Fruit fly (Drosophila melanogaster): ENCODE results near the gene CG32572.

CG32572 gene

dm6 chrX:16690499-16690898, 30.5 kb upstream of the CG32572 start (continued):
- TF ChIP-seq prd (optimal IDR thresholded peaks at IDR 0.05) (no peak), prd (GFP tag; IDR thresholded peaks at IDR 0.05) (peak; percentile 33; the same call in 1 of the 3 replicates), fd64A (GFP tag; optimal IDR thresholded peaks at IDR 0.05) (no peak), CG6791 (GFP tag; IDR thresholded peaks at IDR 0.05; ENCODE audit: partially characterized antibody) (no peak), Chrac-16 (GFP tag; optimal IDR thresholded peaks at IDR 0.05) (no peak), HmgD (GFP tag; optimal IDR thresholded peaks at IDR 0.05) (no peak), CG14667 (GFP tag; IDR thresholded peaks at IDR 0.05) (no peak), stwl (tag; optimal IDR thresholded peaks at IDR 0.05) (no peak), CG1832 (GFP tag; optimal IDR thresholded peaks at IDR 0.05) (no peak), lov (optimal IDR thresholded peaks at IDR 0.05) (no peak), lov (GFP tag; IDR thresholded peaks at IDR 0.05) (no peak), CG34422 (GFP tag; IDR thresholded peaks at IDR 0.05) (no peak), mirr (GFP tag; optimal IDR thresholded peaks at IDR 0.05) (no peak), CG7839 (tag; optimal IDR thresholded peaks at IDR 0.05) (peak; percentile 45), gfzf (GFP tag; optimal IDR thresholded peaks at IDR 0.05) (no peak), chn (GFP tag; optimal IDR thresholded peaks at IDR 0.05) (no peak), Ada2b (GFP tag; IDR thresholded peaks at IDR 0.05) (no peak), ewg (GFP tag; optimal IDR thresholded peaks at IDR 0.05) (no peak), lbe (GFP tag; optimal IDR thresholded peaks at IDR 0.05) (no peak), disco-r (GFP tag; optimal IDR thresholded peaks at IDR 0.05) (no peak), Hr3 (GFP tag; optimal IDR thresholded peaks at IDR 0.05) (no peak), CG12744 (GFP tag; optimal IDR thresholded peaks at IDR 0.05) (no peak), CG11093 (GFP tag; IDR thresholded peaks at IDR 0.05) (no peak), CoRest (tag; optimal IDR thresholded peaks at IDR 0.05) (no peak), CG10366 (GFP tag; IDR thresholded peaks at IDR 0.05) (peak; percentile 42), CG4424 (GFP tag; optimal IDR thresholded peaks at IDR 0.05) (no peak), her (GFP tag; optimal IDR thresholded peaks at IDR 0.05) (no peak), CG3995 (GFP tag; optimal IDR thresholded peaks at IDR 0.05) (no peak), shn (GFP tag; optimal IDR thresholded peaks at IDR 0.05) (no peak), MBD-R2 (GFP tag; IDR thresholded peaks at IDR 0.05) (no peak), ham (GFP tag; IDR thresholded peaks at IDR 0.05) (no peak), H15 (GFP tag; IDR thresholded peaks at IDR 0.05) (no peak), croc (GFP tag; conservative IDR thresholded peaks at IDR 0.05) (peak; percentile 16; the same call in 1 of the 3 replicates), hbn (GFP tag; IDR thresholded peaks at IDR 0.05; ENCODE audit: partially characterized antibody) (no peak), Scr (GFP tag; IDR thresholded peaks at IDR 0.05; ENCODE audit: partially characterized antibody) (no peak), CG17359 (tag; optimal IDR thresholded peaks at IDR 0.05) (peak; percentile 42), Doc3 (GFP tag; IDR thresholded peaks at IDR 0.05; ENCODE audit: partially characterized antibody) (no peak), CG34224 (GFP tag; IDR thresholded peaks at IDR 0.05; ENCODE audit: partially characterized antibody) (no peak), CG1792 (GFP tag; optimal IDR thresholded peaks at IDR 0.05) (no peak), Hand (GFP tag; optimal IDR thresholded peaks at IDR 0.05) (no peak), bigmax (GFP tag; optimal IDR thresholded peaks at IDR 0.05) (no peak), CG4328 (GFP tag; optimal IDR thresholded peaks at IDR 0.05) (no peak), trem (tag; optimal IDR thresholded peaks at IDR 0.05) (no peak), eyg (GFP tag; optimal IDR thresholded peaks at IDR 0.05) (no peak), CG12071 (GFP tag; optimal IDR thresholded peaks at IDR 0.05) (no peak), CG2678 (tag; optimal IDR thresholded peaks at IDR 0.05) (peak; percentile 23), vfl (GFP tag; optimal IDR thresholded peaks at IDR 0.05) (no peak), Nf-YC (tag; optimal IDR thresholded peaks at IDR 0.05) (no peak), CG10267 (tag; optimal IDR thresholded peaks at IDR 0.05) (no peak), Sin3A (optimal IDR thresholded peaks at IDR 0.05) (no peak), exex (tag; optimal IDR thresholded peaks at IDR 0.05) (no peak), TFAM (GFP tag; optimal IDR thresholded peaks at IDR 0.05) (no peak), sima (GFP tag; optimal IDR thresholded peaks at IDR 0.05) (no peak)
